Worm (Caenorhabditis elegans) whole organism, L3 larva: ENCODE measurements around the gene ZC196.4.

ENCODE experiments used
- R02D3.7 ChIP-seq: fragments of 150-350 bp; optimal IDR thresholded peaks from 2 replicates; lab custom pipeline; 2014; ENCODE audit warnings: missing biosample characterization, missing genetic modification characterization
- aly-2 ChIP-seq: fragments of 150-350 bp; optimal IDR thresholded peaks from 2 replicates; lab custom pipeline; 2014; ENCODE audit warnings: missing biosample characterization, missing genetic modification characterization
- ama-1 ChIP-seq: fragments of 150-350 bp; optimal IDR thresholded peaks from 2 replicates; lab custom pipeline; 2018
- ceh-82 ChIP-seq: fragments of 150-350 bp; optimal IDR thresholded peaks from 2 replicates; lab custom pipeline; 2014; ENCODE audit warnings: missing biosample characterization, missing genetic modification characterization
- elt-1 ChIP-seq: fragments of 150-350 bp; optimal IDR thresholded peaks from 2 replicates; lab custom pipeline; 2014; ENCODE audit warnings: missing biosample characterization, missing genetic modification characterization
- elt-2 ChIP-seq: sonication (generic microtip); optimal IDR thresholded peaks from 2 replicates; lab custom pipeline; 2016; ENCODE audit warnings: missing genetic modification reagents, mild to moderate bottlenecking, missing genetic modification characterization, missing compliant biosample characterization
- hmg-11 ChIP-seq: sonication (generic microtip); optimal IDR thresholded peaks from 2 replicates; lab custom pipeline; 2016; ENCODE audit warnings: missing genetic modification characterization, missing compliant biosample characterization
- mml-1 ChIP-seq: fragments of 150-350 bp; sonication (generic microtip); optimal IDR thresholded peaks from 3 replicates; lab custom pipeline; 2014; ENCODE audit warnings: missing biosample characterization, missing genetic modification characterization
- nhr-11 ChIP-seq: fragments of 150-350 bp; optimal IDR thresholded peaks from 2 replicates; lab custom pipeline; 2014; ENCODE audit warnings: missing biosample characterization, missing genetic modification characterization
- nhr-237 ChIP-seq: fragments of 150-350 bp; optimal IDR thresholded peaks from 2 replicates; lab custom pipeline; 2014; ENCODE audit warnings: missing biosample characterization, missing genetic modification characterization
- nhr-25 ChIP-seq: sonication (generic microtip); optimal IDR thresholded peaks from 2 replicates; lab custom pipeline; 2017; ENCODE audit warnings: missing biosample characterization, missing genetic modification characterization
- nhr-28 ChIP-seq: fragments of 150-350 bp; optimal IDR thresholded peaks from 2 replicates; lab custom pipeline; 2014; ENCODE audit warnings: missing biosample characterization, missing genetic modification characterization
- nhr-43 ChIP-seq: sonication (generic microtip); optimal IDR thresholded peaks from 2 replicates; lab custom pipeline; 2016; ENCODE audit warnings: mild to moderate bottlenecking, missing genetic modification characterization, missing compliant biosample characterization; ENCODE audit not compliant: poor library complexity, severe bottlenecking
- nhr-67 ChIP-seq: fragments of 150-350 bp; optimal IDR thresholded peaks from 2 replicates; lab custom pipeline; 2014; ENCODE audit warnings: missing biosample characterization, missing genetic modification characterization
- nhr-76 ChIP-seq: fragments of 150-350 bp; sonication (generic microtip); optimal IDR thresholded peaks from 5 replicates; lab custom pipeline; 2014; ENCODE audit warnings: missing biosample characterization, missing genetic modification characterization
- pha-4 ChIP-seq: fragments of 150-350 bp; optimal IDR thresholded peaks from 2 replicates; lab custom pipeline; 2014; ENCODE audit warnings: missing biosample characterization, missing genetic modification reagents, missing genetic modification characterization
- pqm-1 ChIP-seq: fragments of 150-350 bp; optimal IDR thresholded peaks from 2 replicates; lab custom pipeline; 2017; ENCODE audit warnings: missing biosample characterization, missing genetic modification characterization, inconsistent platforms
- tbx-2 ChIP-seq: sonication (generic microtip); optimal IDR thresholded peaks from 2 replicates; lab custom pipeline; 2016; ENCODE audit warnings: mild to moderate bottlenecking, missing genetic modification characterization, missing compliant biosample characterization
- unc-39 ChIP-seq: sonication (generic microtip); optimal IDR thresholded peaks from 4 replicates; lab custom pipeline; 2017; ENCODE audit warnings: missing biosample characterization, missing genetic modification characterization
- unc-62 ChIP-seq: fragments of 150-350 bp; sonication (generic microtip); optimal IDR thresholded peaks from 4 replicates; lab custom pipeline; 2014; ENCODE audit warnings: missing biosample characterization, missing genetic modification reagents, missing genetic modification characterization
- zag-1 ChIP-seq: fragments of 150-350 bp; optimal IDR thresholded peaks from 2 replicates; lab custom pipeline; 2014; ENCODE audit warnings: missing biosample characterization, missing genetic modification characterization

ZC196.4 gene

ce11 chrV:8781164-8781563 lies 48.3 kb downstream of the ZC196.4 start:
- TF ChIP-seq R02D3.7, result no peak
- TF ChIP-seq mml-1 (tag; lab: Kevin White, UChicago), result no peak
- TF ChIP-seq unc-62 (GFP tag; lab: Kevin White, UChicago), result no peak
- no peak for TF ChIP-seq unc-39 (tag; lab: Kevin White, UChicago)
- no peak for TF ChIP-seq aly-2 (tag; lab: Kevin White, UChicago)
- no peak for TF ChIP-seq hmg-11 (tag; lab: Kevin White, UChicago)
- TF ChIP-seq nhr-76 (tag; lab: Kevin White, UChicago), result no peak
- TF ChIP-seq nhr-28 (tag; lab: Kevin White, UChicago), result no peak
- no peak for TF ChIP-seq elt-1
- TF ChIP-seq pha-4 (tag; lab: Kevin White, UChicago), result peak; percentile 4
- peak; percentile 8 for TF ChIP-seq pqm-1 (tag; lab: Kevin White, UChicago)
- no peak for TF ChIP-seq nhr-11
- peak; percentile 70 for TF ChIP-seq elt-2 (tag; lab: Kevin White, UChicago)
- TF ChIP-seq nhr-67 (tag; lab: Kevin White, UChicago), result no peak
- no peak for TF ChIP-seq nhr-25 (tag; lab: Kevin White, UChicago)

DNA sequence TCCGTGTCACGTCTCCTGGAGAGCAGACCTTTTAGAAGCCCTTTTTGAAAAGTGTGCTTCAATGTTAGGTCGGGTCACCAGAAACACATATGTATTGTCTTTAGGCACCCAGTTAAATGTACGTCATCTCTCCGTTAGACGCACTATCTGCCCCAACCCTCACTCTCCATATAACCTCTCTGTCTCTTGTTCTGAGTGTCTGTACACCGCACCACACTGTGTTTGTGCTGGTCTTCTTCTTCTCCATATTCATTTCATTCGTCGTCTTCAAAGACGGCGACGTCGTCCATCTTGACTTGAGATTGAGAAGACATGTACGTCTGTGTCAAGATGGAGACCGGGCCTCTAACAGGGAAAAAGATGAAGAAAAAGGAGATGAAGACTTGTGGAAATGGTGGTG lies 49.2 kb downstream of the ZC196.4 start:
- no peak for TF ChIP-seq tbx-2 (tag; lab: Kevin White, UChicago)
- TF ChIP-seq ceh-82 (tag; lab: Kevin White, UChicago), result no peak
- TF ChIP-seq nhr-43 (tag; lab: Kevin White, UChicago), result no peak
- TF ChIP-seq pha-4 (tag; lab: Kevin White, UChicago), result peak; percentile 6
- TF ChIP-seq ama-1 (lab: Kevin White, UChicago), result no peak
- TF ChIP-seq unc-62 (GFP tag; lab: Kevin White, UChicago), result no peak

DNA sequence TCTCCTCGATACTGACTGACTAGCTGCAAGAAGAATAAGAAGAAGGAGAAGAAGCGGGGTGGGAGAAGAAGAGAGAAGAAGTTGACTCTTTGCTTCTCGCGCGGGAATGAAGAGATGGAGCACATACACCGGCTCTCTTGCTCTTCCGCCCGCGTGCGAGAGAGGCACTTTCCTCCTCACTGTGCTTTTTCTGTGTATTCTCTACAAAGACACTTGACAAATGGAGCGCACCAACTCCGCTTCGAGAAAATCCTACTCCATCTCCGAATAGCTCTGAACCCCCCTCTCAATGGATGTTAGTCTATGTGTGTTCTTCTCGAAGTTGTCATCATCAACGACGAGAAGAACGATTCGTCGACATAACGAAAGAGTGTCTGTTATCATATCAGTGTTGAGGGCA lies 51.6 kb downstream of the ZC196.4 start:
- no peak for TF ChIP-seq unc-39 (tag; lab: Kevin White, UChicago)
- peak; percentile 34 for TF ChIP-seq elt-2 (tag; lab: Kevin White, UChicago)
- no peak for TF ChIP-seq zag-1
- no peak for TF ChIP-seq nhr-67 (tag; lab: Kevin White, UChicago)
- no peak for TF ChIP-seq R02D3.7
- peak; percentile 46 for TF ChIP-seq pha-4 (tag; lab: Kevin White, UChicago)
- no peak for TF ChIP-seq nhr-237 (tag; lab: Kevin White, UChicago)
- TF ChIP-seq unc-62 (GFP tag; lab: Kevin White, UChicago), result no peak
- TF ChIP-seq, all 47 proteins: peak for 2
